Worm (Caenorhabditis elegans): ENCODE data around the gene ZK177.9.

DNA sequence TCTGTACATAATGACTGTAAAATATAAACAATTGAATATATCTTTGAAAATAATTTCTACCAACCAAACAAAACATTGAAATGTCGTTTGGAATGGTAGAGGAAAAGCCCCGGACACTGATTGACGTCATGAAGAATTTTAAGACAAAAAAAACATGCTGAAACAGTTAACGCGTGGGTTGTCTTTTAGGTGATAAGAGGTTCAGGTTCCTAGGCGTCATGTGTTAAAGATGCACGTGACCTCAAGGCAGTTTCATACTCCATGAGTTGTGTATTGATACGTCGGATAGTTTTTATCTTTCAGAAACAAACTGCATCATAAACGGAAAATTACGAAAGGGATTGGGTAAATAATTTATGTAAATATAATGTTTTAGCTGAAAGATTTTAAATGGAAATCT, 39.6 kb upstream of the ZK177.9 start:
- no peak for TF ChIP-seq unc-62 (GFP tag; optimal IDR thresholded peaks at IDR 0.05)
- TF ChIP-seq nhr-237 (tag; optimal IDR thresholded peaks at IDR 0.05), result no peak
- TF ChIP-seq ztf-11 (tag; optimal IDR thresholded peaks at IDR 0.05), result no peak
- no peak for TF ChIP-seq elt-3 (tag; optimal IDR thresholded peaks at IDR 0.05)
- TF ChIP-seq snpc-4 (tag; optimal IDR thresholded peaks at IDR 0.05), result no peak
- no peak for TF ChIP-seq nhr-28 (tag; optimal IDR thresholded peaks at IDR 0.05)
- TF ChIP-seq pha-4 (tag; optimal IDR thresholded peaks at IDR 0.05), result no peak
- TF ChIP-seq blmp-1 (tag; optimal IDR thresholded peaks at IDR 0.05), result no peak
- no peak for TF ChIP-seq bed-3 (GFP tag; optimal IDR thresholded peaks at IDR 0.05)
- TF ChIP-seq nhr-76 (tag; optimal IDR thresholded peaks at IDR 0.05), result no peak
- TF ChIP-seq lsy-2 (tag; optimal IDR thresholded peaks at IDR 0.05), result no peak

All from whole organism, mixed stage, embryonic.